Worm (Caenorhabditis elegans) whole organism, late embryonic: ENCODE data around the gene ceh-14.

ENCODE experiments used
- C08G9.2 ChIP-seq: sonication (generic microtip); optimal IDR thresholded peaks from 2 replicates; lab custom pipeline; 2016; ENCODE audit warnings: mild to moderate bottlenecking, missing genetic modification characterization, moderate library complexity, missing compliant biosample characterization
- F13H6.1 ChIP-seq: sonication (generic microtip); optimal IDR thresholded peaks from 2 replicates; lab custom pipeline; 2016; ENCODE audit warnings: missing genetic modification characterization, missing compliant biosample characterization
- T23F11.4 ChIP-seq: fragments of 200-800 bp; sonication (Bioruptor generic); optimal IDR thresholded peaks from 2 replicates; lab custom pipeline; 2018; ENCODE audit warnings: mild to moderate bottlenecking, missing genetic modification characterization, missing compliant biosample characterization
- Y22D7AL.16 ChIP-seq: sonication (generic microtip); optimal IDR thresholded peaks from 2 replicates; lab custom pipeline; 2016; ENCODE audit warnings: missing genetic modification characterization, missing compliant biosample characterization
- ceh-18 ChIP-seq: sonication (generic microtip); optimal IDR thresholded peaks from 2 replicates; lab custom pipeline; 2016; ENCODE audit warnings: missing genetic modification characterization, missing compliant biosample characterization
- ceh-19 ChIP-seq: fragments of 200-800 bp; sonication (Bioruptor generic); optimal IDR thresholded peaks from 2 replicates; lab custom pipeline; 2018; ENCODE audit warnings: mild to moderate bottlenecking, missing genetic modification characterization, missing compliant biosample characterization
- ceh-2 ChIP-seq: sonication (generic microtip); optimal IDR thresholded peaks from 2 replicates; lab custom pipeline; 2016; ENCODE audit warnings: missing genotype, missing genetic modification characterization, missing compliant biosample characterization
- ceh-24 ChIP-seq: sonication (generic microtip); optimal IDR thresholded peaks from 2 replicates; lab custom pipeline; 2016; ENCODE audit warnings: mild to moderate bottlenecking, missing genetic modification characterization, missing compliant biosample characterization
- ceh-30 ChIP-seq: fragments of 150-350 bp; optimal IDR thresholded peaks from 2 replicates; lab custom pipeline; 2014; ENCODE audit warnings: missing biosample characterization, missing genetic modification characterization
- ceh-31 ChIP-seq: sonication (generic microtip); optimal IDR thresholded peaks from 2 replicates; lab custom pipeline; 2016; ENCODE audit warnings: missing genetic modification characterization, missing compliant biosample characterization
- ceh-34 ChIP-seq: sonication (generic microtip); optimal IDR thresholded peaks from 2 replicates; lab custom pipeline; 2016; ENCODE audit warnings: mild to moderate bottlenecking, missing genetic modification characterization, missing compliant biosample characterization
- ceh-48 ChIP-seq: sonication (generic microtip); optimal IDR thresholded peaks from 2 replicates; lab custom pipeline; 2016; ENCODE audit warnings: missing genetic modification characterization, inconsistent platforms, missing compliant biosample characterization
- ceh-6 ChIP-seq: fragments of 200-800 bp; sonication (Bioruptor generic); optimal IDR thresholded peaks from 2 replicates; lab custom pipeline; 2018; ENCODE audit warnings: mild to moderate bottlenecking, missing genetic modification characterization, missing compliant biosample characterization
- ceh-9 ChIP-seq: sonication (generic microtip); optimal IDR thresholded peaks from 2 replicates; lab custom pipeline; 2016; ENCODE audit warnings: mild to moderate bottlenecking, missing genetic modification characterization, inconsistent platforms, missing compliant biosample characterization
- dmd-4 ChIP-seq: sonication (generic microtip); optimal IDR thresholded peaks from 2 replicates; lab custom pipeline; 2016; ENCODE audit warnings: borderline replicate concordance, missing genetic modification characterization, missing compliant biosample characterization
- dve-1 ChIP-seq: sonication (generic microtip); optimal IDR thresholded peaks from 2 replicates; lab custom pipeline; 2017; ENCODE audit warnings: antibody characterized with exemption, mild to moderate bottlenecking, missing genetic modification characterization, missing compliant biosample characterization
- elt-2 ChIP-seq: sonication (generic microtip); optimal IDR thresholded peaks from 2 replicates; lab custom pipeline; 2016; ENCODE audit warnings: missing genetic modification reagents, missing genetic modification characterization, missing compliant biosample characterization
- elt-4 ChIP-seq: sonication (generic microtip); optimal IDR thresholded peaks from 2 replicates; lab custom pipeline; 2016; ENCODE audit warnings: missing genetic modification characterization, missing compliant biosample characterization
- ets-4 ChIP-seq: sonication (generic microtip); optimal IDR thresholded peaks from 2 replicates; lab custom pipeline; 2016; ENCODE audit warnings: missing genetic modification characterization, missing compliant biosample characterization
- eyg-1 ChIP-seq: sonication (generic microtip); optimal IDR thresholded peaks from 2 replicates; lab custom pipeline; 2016; ENCODE audit warnings: missing genotype, missing genetic modification characterization, missing compliant biosample characterization
- fax-1 ChIP-seq: sonication (generic microtip); optimal IDR thresholded peaks from 2 replicates; lab custom pipeline; 2016; ENCODE audit warnings: missing genotype, missing genetic modification characterization, missing compliant biosample characterization
- fkh-6 ChIP-seq: sonication (generic microtip); optimal IDR thresholded peaks from 2 replicates; lab custom pipeline; 2016; ENCODE audit warnings: missing genetic modification characterization, missing compliant biosample characterization
- hlh-13 ChIP-seq: fragments of 200-800 bp; sonication (Bioruptor generic); optimal IDR thresholded peaks from 2 replicates; lab custom pipeline; 2018; ENCODE audit warnings: mild to moderate bottlenecking, missing genetic modification characterization, missing compliant biosample characterization
- hlh-15 ChIP-seq: sonication (generic microtip); optimal IDR thresholded peaks from 2 replicates; lab custom pipeline; 2016; ENCODE audit warnings: missing genetic modification characterization, missing compliant biosample characterization
- hlh-6 ChIP-seq: sonication (generic microtip); optimal IDR thresholded peaks from 2 replicates; lab custom pipeline; 2016; ENCODE audit warnings: missing genotype, missing genetic modification characterization, missing compliant biosample characterization
- hlh-8 ChIP-seq: sonication (generic microtip); optimal IDR thresholded peaks from 2 replicates; lab custom pipeline; 2016; ENCODE audit warnings: missing genotype, missing genetic modification characterization, missing compliant biosample characterization
- lin-11 ChIP-seq: fragments of 200-800 bp; sonication (Bioruptor generic); optimal IDR thresholded peaks from 2 replicates; lab custom pipeline; 2018; ENCODE audit warnings: mild to moderate bottlenecking, missing genetic modification characterization, missing compliant biosample characterization
- nfya-1 ChIP-seq: sonication (generic microtip); optimal IDR thresholded peaks from 2 replicates; lab custom pipeline; 2017; ENCODE audit warnings: missing genetic modification characterization, mild to moderate bottlenecking, missing compliant biosample characterization, antibody characterized with exemption, moderate library complexity
- nhr-11 ChIP-seq: fragments of 150-350 bp; optimal IDR thresholded peaks from 2 replicates; lab custom pipeline; 2014; ENCODE audit warnings: missing biosample characterization, missing genetic modification characterization
- nhr-232 ChIP-seq: sonication (generic microtip); optimal IDR thresholded peaks from 2 replicates; lab custom pipeline; 2016; ENCODE audit warnings: missing genetic modification characterization, missing compliant biosample characterization
- pag-3 ChIP-seq: sonication (generic microtip); optimal IDR thresholded peaks from 2 replicates; lab custom pipeline; 2016; ENCODE audit warnings: missing compliant biosample characterization, missing genetic modification characterization, borderline replicate concordance
- pat-9 ChIP-seq: fragments of 200-800 bp; sonication (Bioruptor generic); optimal IDR thresholded peaks from 2 replicates; lab custom pipeline; 2018; ENCODE audit warnings: mild to moderate bottlenecking, missing genetic modification characterization, moderate library complexity, missing compliant biosample characterization
- pax-1 ChIP-seq: fragments of 150-350 bp; optimal IDR thresholded peaks from 2 replicates; lab custom pipeline; 2014; ENCODE audit warnings: missing biosample characterization, missing genetic modification characterization
- pha-2 ChIP-seq: sonication (generic microtip); optimal IDR thresholded peaks from 2 replicates; lab custom pipeline; 2017; ENCODE audit warnings: mild to moderate bottlenecking, missing genetic modification characterization, missing compliant biosample characterization
- pha-4 ChIP-seq: fragments of 150-350 bp; optimal IDR thresholded peaks from 2 replicates; lab custom pipeline; 2018; ENCODE audit warnings: missing biosample characterization, missing genetic modification reagents, missing genetic modification characterization
- pqm-1 ChIP-seq: sonication (generic microtip); optimal IDR thresholded peaks from 2 replicates; lab custom pipeline; 2016; ENCODE audit warnings: missing genetic modification characterization, missing compliant biosample characterization
- pros-1 ChIP-seq: fragments of 150-350 bp; optimal IDR thresholded peaks from 2 replicates; lab custom pipeline; 2014; ENCODE audit warnings: missing biosample characterization, missing genetic modification reagents, missing genetic modification characterization
- ref-2 ChIP-seq: sonication (generic microtip); optimal IDR thresholded peaks from 2 replicates; lab custom pipeline; 2016; ENCODE audit warnings: missing genetic modification characterization, missing compliant biosample characterization
- sdc-2 ChIP-seq: sonication (generic microtip); optimal IDR thresholded peaks from 2 replicates; lab custom pipeline; 2016; ENCODE audit warnings: missing genotype, missing genetic modification characterization, missing compliant biosample characterization
- sox-2 ChIP-seq: fragments of 200-800 bp; sonication (Bioruptor generic); IDR thresholded peaks from 2 replicates; pipeline ENCODE4 v1.3.6; 2022; ENCODE audit warnings: missing genetic modification reagents, missing genetic modification characterization, missing compliant biosample characterization
- syd-9 ChIP-seq: sonication (generic microtip); optimal IDR thresholded peaks from 2 replicates; lab custom pipeline; 2016; ENCODE audit warnings: mild to moderate bottlenecking, missing genetic modification characterization, moderate library complexity, missing compliant biosample characterization
- tbx-2 ChIP-seq: sonication (generic microtip); optimal IDR thresholded peaks from 2 replicates; lab custom pipeline; 2016; ENCODE audit warnings: missing genetic modification characterization, missing compliant biosample characterization
- ttx-3 ChIP-seq: sonication (generic microtip); optimal IDR thresholded peaks from 2 replicates; lab custom pipeline; 2016; ENCODE audit warnings: missing genetic modification reagents, missing genetic modification characterization, missing compliant biosample characterization
- unc-3 ChIP-seq, 2 experiments: fragments of 200-800 bp in 1 of 2; sonication (Bioruptor generic) in 1 of 2; sonication (generic microtip) in 1 of 2; conservative IDR thresholded peaks in 1 of 2; optimal IDR thresholded peaks in 1 of 2; 2 replicates each; pipeline versions ENCODE4 v1.3.6 to Lab custom; 2016 to 2022; ENCODE audit warnings: missing compliant biosample characterization in 2 of 2, missing genetic modification characterization in 2 of 2, missing genetic modification reagents in 1 of 2
- unc-42 ChIP-seq: sonication (generic microtip); optimal IDR thresholded peaks from 2 replicates; lab custom pipeline; 2016; ENCODE audit warnings: missing genotype, missing genetic modification characterization, missing compliant biosample characterization
- unc-55 ChIP-seq: sonication (generic microtip); optimal IDR thresholded peaks from 2 replicates; lab custom pipeline; 2017; ENCODE audit warnings: missing biosample characterization, missing genetic modification reagents, missing genetic modification characterization
- zip-5 ChIP-seq: sonication (generic microtip); optimal IDR thresholded peaks from 2 replicates; lab custom pipeline; 2016; ENCODE audit warnings: missing genetic modification characterization, missing compliant biosample characterization

The ceh-14 gene

ce11 chrX:7507141-7507540, 25.4 kb downstream of the ceh-14 start:
- TF ChIP-seq dve-1 (tag; lab: Kevin White, UChicago) (no peak), ets-4 (tag; lab: Kevin White, UChicago) (no peak), ceh-6 (GFP tag; lab: Kevin White, UChicago) (no peak), ceh-31 (tag; lab: Kevin White, UChicago) (no peak), pha-4 (tag; lab: Kevin White, UChicago) (no peak), C08G9.2 (tag; lab: Kevin White, UChicago) (no peak), ceh-9 (tag; lab: Kevin White, UChicago) (no peak), lin-11 (tag; lab: Kevin White, UChicago) (no peak), Y22D7AL.16 (tag; lab: Kevin White, UChicago) (no peak), pqm-1 (tag; lab: Kevin White, UChicago) (no peak), nhr-232 (no peak), T23F11.4 (no peak)

- no peak for TF ChIP-seq ceh-19 (GFP tag; lab: Kevin White, UChicago)
- no peak for TF ChIP-seq nhr-11 (tag; lab: Kevin White, UChicago)
- no peak for TF ChIP-seq nfya-1
- no peak for TF ChIP-seq elt-4 (tag; lab: Kevin White, UChicago)
Observed at ce11 chrX:7506533-7506932, 26.0 kb downstream of the ceh-14 start, which contains the start of gene lgc-11. TSS of gene lgc-11 (minus strand) at chrX:7506633.

ce11 chrX:7502807-7503206, 29.7 kb downstream of the ceh-14 start, which contains the start of gene F48E3.6:
TSS of gene F48E3.6 (minus strand) at chrX:7502907.
- TF ChIP-seq pag-3 (tag; lab: Kevin White, UChicago) (no peak), elt-2 (tag; lab: Kevin White, UChicago) (no peak), ceh-34 (no peak), pat-9 (no peak), unc-3 (GFP tag; conservative IDR thresholded peaks at IDR 0.05; lab: Robert Waterston, UW) (no peak), unc-3 (tag; optimal IDR thresholded peaks at IDR 0.05; lab: Kevin White, UChicago) (no peak), ceh-30 (tag; lab: Kevin White, UChicago) (no peak), ref-2 (tag; lab: Kevin White, UChicago) (no peak), tbx-2 (no peak), dve-1 (tag; lab: Kevin White, UChicago) (no peak), unc-55 (GFP tag; lab: Kevin White, UChicago) (no peak), sdc-2 (tag; lab: Kevin White, UChicago) (no peak), dmd-4 (tag; lab: Kevin White, UChicago) (no peak), ceh-18 (tag; lab: Kevin White, UChicago) (no peak)

- no peak for TF ChIP-seq ceh-24 (tag; lab: Kevin White, UChicago)
- no peak for TF ChIP-seq ceh-9 (tag; lab: Kevin White, UChicago)
- TF ChIP-seq pros-1 (tag; lab: Kevin White, UChicago): peak; percentile 86
- peak; percentile 44 for TF ChIP-seq ceh-48
- TF ChIP-seq unc-42: peak; percentile 95
- no peak for TF ChIP-seq fkh-6
- no peak for TF ChIP-seq eyg-1 (tag; lab: Kevin White, UChicago)
- TF ChIP-seq zip-5 (tag; lab: Kevin White, UChicago): no peak
- TF ChIP-seq unc-3 (GFP tag; conservative IDR thresholded peaks at IDR 0.05; lab: Robert Waterston, UW): no peak
- TF ChIP-seq unc-3 (tag; optimal IDR thresholded peaks at IDR 0.05; lab: Kevin White, UChicago): no peak
- TF ChIP-seq syd-9 (tag; lab: Kevin White, UChicago): peak; percentile 26
- TF ChIP-seq tbx-2: peak; percentile 86
- no peak for TF ChIP-seq hlh-6 (tag; lab: Kevin White, UChicago)
- peak; percentile 10 for TF ChIP-seq ets-4 (tag; lab: Kevin White, UChicago)
- TF ChIP-seq hlh-15 (tag; lab: Kevin White, UChicago): no peak
- peak; percentile 31 for TF ChIP-seq ceh-2
- no peak for TF ChIP-seq hlh-13 (GFP tag; lab: Kevin White, UChicago)
- TF ChIP-seq ceh-6 (GFP tag; lab: Kevin White, UChicago): peak; percentile 58
- TF ChIP-seq pha-2 (tag; lab: Kevin White, UChicago): no peak
- no peak for TF ChIP-seq hlh-8 (tag; lab: Kevin White, UChicago)
- no peak for TF ChIP-seq C08G9.2 (tag; lab: Kevin White, UChicago)
- TF ChIP-seq F13H6.1 (tag; lab: Kevin White, UChicago): no peak
- TF ChIP-seq ttx-3: peak; percentile 41
- no peak for TF ChIP-seq pax-1 (tag; lab: Kevin White, UChicago)
- TF ChIP-seq ceh-30 (tag; lab: Kevin White, UChicago): peak; percentile 42
- TF ChIP-seq fax-1 (tag; lab: Kevin White, UChicago): peak; percentile 25
- TF ChIP-seq ceh-34: peak; percentile 80
- peak; percentile 62 for TF ChIP-seq sox-2
Observed at ce11 chrX:7500970-7501369, 31.6 kb downstream of the ceh-14 start, which contains the start of gene uggt-1. TSS of gene uggt-1 (minus strand) at chrX:7500982.
